Worm (Caenorhabditis elegans): ENCODE data around the gene spp-21.

spp-21 gene

ce11 chrX:11474149-11474585, 15.8 kb upstream of the spp-21 start (continued):
- TF ChIP-seq mab-5 (tag; optimal IDR thresholded peaks at IDR 0.05) (no peak), lin-39 (tag; optimal IDR thresholded peaks at IDR 0.05) (no peak), zag-1 (tag; optimal IDR thresholded peaks at IDR 0.05) (no peak), R02D3.7 (tag; optimal IDR thresholded peaks at IDR 0.05) (no peak), unc-62 (GFP tag; optimal IDR thresholded peaks at IDR 0.05) (no peak), sma-3 (GFP tag; optimal IDR thresholded peaks at IDR 0.05) (no peak), lin-11 (tag; optimal IDR thresholded peaks at IDR 0.05) (no peak), ztf-4 (tag; optimal IDR thresholded peaks at IDR 0.05) (no peak), nhr-25 (tag; optimal IDR thresholded peaks at IDR 0.05) (peak; percentile 77), peb-1 (tag; optimal IDR thresholded peaks at IDR 0.05) (peak; percentile 72), lsy-2 (tag; optimal IDR thresholded peaks at IDR 0.05) (no peak), dmd-4 (tag; optimal IDR thresholded peaks at IDR 0.05) (no peak), nhr-237 (tag; optimal IDR thresholded peaks at IDR 0.05) (no peak), fos-1 (tag; optimal IDR thresholded peaks at IDR 0.05) (peak; percentile 2), lin-13 (GFP tag; optimal IDR thresholded peaks at IDR 0.05) (no peak), snpc-4 (tag; optimal IDR thresholded peaks at IDR 0.05) (no peak)

DNA sequence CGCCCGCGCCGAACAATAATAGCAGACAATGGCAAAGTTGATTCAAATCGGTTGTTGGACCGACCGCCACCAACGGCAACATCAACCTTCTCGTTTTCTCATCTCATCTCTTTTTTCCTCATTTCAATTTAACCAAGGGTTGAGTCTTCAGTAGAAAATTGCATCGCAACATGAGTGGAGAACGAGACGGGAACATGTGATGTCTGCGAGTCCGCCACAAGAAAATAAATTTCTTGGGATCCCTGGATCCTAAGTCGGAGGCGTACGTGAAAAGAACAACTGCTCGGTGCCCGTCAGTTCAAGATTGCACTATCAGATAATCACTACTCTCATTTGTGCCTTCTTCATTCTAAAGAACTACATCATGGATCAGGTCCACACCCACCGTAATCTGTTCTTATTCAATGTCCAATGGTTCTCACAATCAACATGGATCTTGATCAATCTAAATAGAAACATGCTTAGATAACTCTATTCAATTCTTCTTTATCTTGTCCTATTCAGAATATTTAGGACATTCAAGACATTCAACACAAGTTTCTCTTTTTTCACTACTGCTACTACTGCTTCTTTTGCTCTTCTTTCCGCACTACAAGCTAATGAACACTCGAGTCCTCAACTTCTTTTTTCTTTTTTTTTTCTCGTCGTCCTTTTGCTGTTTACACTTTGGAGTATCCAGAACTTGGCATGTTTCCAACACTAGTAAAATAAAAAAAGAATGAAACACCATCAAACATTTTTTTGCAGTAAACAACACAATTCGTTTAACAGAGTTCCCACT, 15.1 kb upstream of the spp-21 start:
- TF ChIP-seq C34F6.9 (tag; optimal IDR thresholded peaks at IDR 0.05) (peak; percentile 5), nhr-77 (tag; optimal IDR thresholded peaks at IDR 0.05) (no peak), ztf-11 (tag; optimal IDR thresholded peaks at IDR 0.05) (no peak), unc-55 (GFP tag; optimal IDR thresholded peaks at IDR 0.05) (peak; percentile 1), nhr-129 (tag; optimal IDR thresholded peaks at IDR 0.05) (peak; percentile 47), mdl-1 (tag; optimal IDR thresholded peaks at IDR 0.05) (no peak), sma-9 (GFP tag; optimal IDR thresholded peaks at IDR 0.05) (peak; percentile 43), sma-9 (tag; optimal IDR thresholded peaks at IDR 0.05) (no peak), lin-39 (tag; optimal IDR thresholded peaks at IDR 0.05) (no peak), ztf-4 (tag; optimal IDR thresholded peaks at IDR 0.05) (peak; percentile 40), ama-1 (optimal IDR thresholded peaks at IDR 0.05) (no peak), unc-39 (tag; optimal IDR thresholded peaks at IDR 0.05) (no peak), lin-13 (GFP tag; optimal IDR thresholded peaks at IDR 0.05) (no peak), elt-1 (tag; optimal IDR thresholded peaks at IDR 0.05) (no peak), gmeb-1 (tag; optimal IDR thresholded peaks at IDR 0.05) (no peak), blmp-1 (tag; optimal IDR thresholded peaks at IDR 0.05; ENCODE audit: insufficient read depth) (no peak), dmd-4 (tag; optimal IDR thresholded peaks at IDR 0.05) (no peak), mbf-1 (tag; optimal IDR thresholded peaks at IDR 0.05) (no peak), sem-4 (tag; optimal IDR thresholded peaks at IDR 0.05) (peak; percentile 11), mab-5 (tag; optimal IDR thresholded peaks at IDR 0.05) (peak; percentile 29), nhr-25 (tag; optimal IDR thresholded peaks at IDR 0.05) (no peak), lsy-2 (tag; optimal IDR thresholded peaks at IDR 0.05) (peak in 1 of 2 experiments; percentile 47), elt-3 (tag; optimal IDR thresholded peaks at IDR 0.05) (no peak), F13H6.1 (tag; optimal IDR thresholded peaks at IDR 0.05) (no peak), peb-1 (tag; optimal IDR thresholded peaks at IDR 0.05) (no peak), R02D3.7 (tag; optimal IDR thresholded peaks at IDR 0.05) (no peak), ztf-1 (GFP tag; conservative IDR thresholded peaks at IDR 0.05) (no peak), crh-2 (tag; optimal IDR thresholded peaks at IDR 0.05) (no peak), nhr-23 (tag; optimal IDR thresholded peaks at IDR 0.05) (no peak), nhr-6 (tag; optimal IDR thresholded peaks at IDR 0.05) (no peak), nhr-10 (tag; optimal IDR thresholded peaks at IDR 0.05) (no peak), ZK546.5 (tag; optimal IDR thresholded peaks at IDR 0.05) (no peak), sma-3 (GFP tag; optimal IDR thresholded peaks at IDR 0.05) (no peak), unc-62 (GFP tag; optimal IDR thresholded peaks at IDR 0.05) (no peak), fos-1 (tag; optimal IDR thresholded peaks at IDR 0.05) (no peak)

ce11 chrX:11475780-11476179, 14.2 kb upstream of the spp-21 start:
- TF ChIP-seq Y55F3AM.14 (GFP tag; optimal IDR thresholded peaks at IDR 0.05): no peak
- TF ChIP-seq lin-39 (tag; optimal IDR thresholded peaks at IDR 0.05): no peak
- no peak for TF ChIP-seq crh-2 (tag; optimal IDR thresholded peaks at IDR 0.05)
- TF ChIP-seq mbf-1 (tag; optimal IDR thresholded peaks at IDR 0.05): no peak
- TF ChIP-seq sem-4 (tag; optimal IDR thresholded peaks at IDR 0.05): no peak
- no peak for TF ChIP-seq snpc-4 (tag; optimal IDR thresholded peaks at IDR 0.05)
- no peak for TF ChIP-seq lin-13 (GFP tag; optimal IDR thresholded peaks at IDR 0.05)
- TF ChIP-seq nhr-237 (tag; optimal IDR thresholded peaks at IDR 0.05): no peak
